Worm (Caenorhabditis elegans): Measurements from ENCODE around the gene C13G3.1.

DNA sequence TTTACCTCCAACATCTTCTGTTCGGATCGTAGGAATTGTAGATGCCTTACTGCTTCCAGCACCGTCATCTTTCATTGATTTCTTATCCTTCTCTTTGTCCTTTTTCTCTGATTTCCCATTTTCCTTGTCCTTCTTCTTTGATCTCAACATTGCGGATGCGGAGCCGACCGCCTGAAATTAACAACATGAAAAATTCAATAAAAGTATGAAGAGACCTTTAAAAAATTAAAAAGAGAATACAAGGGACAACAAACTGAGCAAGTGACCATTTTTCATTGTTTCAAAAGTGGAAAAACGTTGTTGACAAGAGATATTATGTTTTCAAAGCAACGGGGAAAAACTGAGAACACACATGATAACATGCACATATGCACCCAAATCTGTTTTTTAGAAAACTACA is 18.4 kb upstream of the C13G3.1 start:
- TF ChIP-seq flt-1 (GFP tag; IDR thresholded peaks at IDR 0.05) (no peak), T22C8.4 (GFP tag; IDR thresholded peaks at IDR 0.05) (no peak), ztf-23 (GFP tag; IDR thresholded peaks at IDR 0.05) (no peak), ref-1 (GFP tag; conservative IDR thresholded peaks at IDR 0.05) (no peak)

Data from whole organism, midembryonic.